Worm (Caenorhabditis elegans) whole organism, late embryonic: Measurements from ENCODE around the gene JC8.4.
A peak's percentile ranks its signal among the peaks of the same experiment; 100 is the strongest.

ENCODE experiments used
- C38D4.7 ChIP-seq: fragments of 200-800 bp; sonication (Bioruptor generic); optimal IDR thresholded peaks from 2 replicates; lab custom pipeline; 2018; ENCODE audit warnings: mild to moderate bottlenecking, missing genetic modification characterization, moderate library complexity, missing compliant biosample characterization
- F13H6.1 ChIP-seq: sonication (generic microtip); optimal IDR thresholded peaks from 2 replicates; lab custom pipeline; 2016; ENCODE audit warnings: missing genetic modification characterization, missing compliant biosample characterization
- Y22D7AL.16 ChIP-seq: sonication (generic microtip); optimal IDR thresholded peaks from 2 replicates; lab custom pipeline; 2016; ENCODE audit warnings: missing genetic modification characterization, missing compliant biosample characterization
- ahr-1 ChIP-seq: sonication (generic microtip); optimal IDR thresholded peaks from 2 replicates; lab custom pipeline; 2016; ENCODE audit warnings: missing genetic modification characterization, missing compliant biosample characterization
- ama-1 ChIP-seq: fragments of 150-350 bp; optimal IDR thresholded peaks from 2 replicates; lab custom pipeline; 2014
- ceh-18 ChIP-seq: sonication (generic microtip); optimal IDR thresholded peaks from 2 replicates; lab custom pipeline; 2016; ENCODE audit warnings: missing genetic modification characterization, missing compliant biosample characterization
- ceh-19 ChIP-seq: fragments of 200-800 bp; sonication (Bioruptor generic); optimal IDR thresholded peaks from 2 replicates; lab custom pipeline; 2018; ENCODE audit warnings: mild to moderate bottlenecking, missing genetic modification characterization, missing compliant biosample characterization
- ceh-2 ChIP-seq: sonication (generic microtip); optimal IDR thresholded peaks from 2 replicates; lab custom pipeline; 2016; ENCODE audit warnings: missing genotype, missing genetic modification characterization, missing compliant biosample characterization
- ceh-24 ChIP-seq: sonication (generic microtip); optimal IDR thresholded peaks from 2 replicates; lab custom pipeline; 2016; ENCODE audit warnings: mild to moderate bottlenecking, missing genetic modification characterization, missing compliant biosample characterization
- ceh-30 ChIP-seq: fragments of 150-350 bp; optimal IDR thresholded peaks from 2 replicates; lab custom pipeline; 2014; ENCODE audit warnings: missing biosample characterization, missing genetic modification characterization
- ceh-31 ChIP-seq: sonication (generic microtip); optimal IDR thresholded peaks from 2 replicates; lab custom pipeline; 2016; ENCODE audit warnings: missing genetic modification characterization, missing compliant biosample characterization
- ceh-34 ChIP-seq: sonication (generic microtip); optimal IDR thresholded peaks from 2 replicates; lab custom pipeline; 2016; ENCODE audit warnings: mild to moderate bottlenecking, missing genetic modification characterization, missing compliant biosample characterization
- ceh-9 ChIP-seq: sonication (generic microtip); optimal IDR thresholded peaks from 2 replicates; lab custom pipeline; 2016; ENCODE audit warnings: mild to moderate bottlenecking, missing genetic modification characterization, inconsistent platforms, missing compliant biosample characterization
- che-1 ChIP-seq: sonication (generic microtip); optimal IDR thresholded peaks from 2 replicates; lab custom pipeline; 2016; ENCODE audit warnings: mild to moderate bottlenecking, missing genetic modification characterization, missing compliant biosample characterization
- dmd-4 ChIP-seq: sonication (generic microtip); optimal IDR thresholded peaks from 2 replicates; lab custom pipeline; 2016; ENCODE audit warnings: borderline replicate concordance, missing genetic modification characterization, missing compliant biosample characterization
- dve-1 ChIP-seq: sonication (generic microtip); optimal IDR thresholded peaks from 2 replicates; lab custom pipeline; 2017; ENCODE audit warnings: antibody characterized with exemption, mild to moderate bottlenecking, missing genetic modification characterization, missing compliant biosample characterization
- elt-4 ChIP-seq: sonication (generic microtip); optimal IDR thresholded peaks from 2 replicates; lab custom pipeline; 2016; ENCODE audit warnings: missing genetic modification characterization, missing compliant biosample characterization
- eyg-1 ChIP-seq: sonication (generic microtip); optimal IDR thresholded peaks from 2 replicates; lab custom pipeline; 2016; ENCODE audit warnings: missing genotype, missing genetic modification characterization, missing compliant biosample characterization
- fkh-10 ChIP-seq: fragments of 150-350 bp; optimal IDR thresholded peaks from 2 replicates; lab custom pipeline; 2014; ENCODE audit warnings: missing biosample characterization, missing genetic modification reagents, missing genetic modification characterization
- fkh-6 ChIP-seq: sonication (generic microtip); optimal IDR thresholded peaks from 2 replicates; lab custom pipeline; 2016; ENCODE audit warnings: missing genetic modification characterization, missing compliant biosample characterization
- gmeb-2 ChIP-seq: sonication (generic microtip); optimal IDR thresholded peaks from 2 replicates; lab custom pipeline; 2016; ENCODE audit warnings: missing genetic modification characterization, inconsistent platforms, missing compliant biosample characterization
- hlh-13 ChIP-seq: fragments of 200-800 bp; sonication (Bioruptor generic); optimal IDR thresholded peaks from 2 replicates; lab custom pipeline; 2018; ENCODE audit warnings: mild to moderate bottlenecking, missing genetic modification characterization, missing compliant biosample characterization
- hlh-15 ChIP-seq: sonication (generic microtip); optimal IDR thresholded peaks from 2 replicates; lab custom pipeline; 2016; ENCODE audit warnings: missing genetic modification characterization, missing compliant biosample characterization
- hlh-30 ChIP-seq: sonication (generic microtip); optimal IDR thresholded peaks from 2 replicates; lab custom pipeline; 2017; ENCODE audit warnings: antibody characterized with exemption, missing genetic modification characterization, missing compliant biosample characterization; ENCODE audit not compliant: insufficient read depth
- hlh-6 ChIP-seq: sonication (generic microtip); optimal IDR thresholded peaks from 2 replicates; lab custom pipeline; 2016; ENCODE audit warnings: missing genotype, missing genetic modification characterization, missing compliant biosample characterization
- hlh-8 ChIP-seq: sonication (generic microtip); optimal IDR thresholded peaks from 2 replicates; lab custom pipeline; 2016; ENCODE audit warnings: missing genotype, missing genetic modification characterization, missing compliant biosample characterization
- lin-11 ChIP-seq: fragments of 200-800 bp; sonication (Bioruptor generic); optimal IDR thresholded peaks from 2 replicates; lab custom pipeline; 2018; ENCODE audit warnings: mild to moderate bottlenecking, missing genetic modification characterization, missing compliant biosample characterization
- madf-2 ChIP-seq: sonication (generic microtip); optimal IDR thresholded peaks from 2 replicates; lab custom pipeline; 2017; ENCODE audit warnings: missing genetic modification characterization, missing compliant biosample characterization
- mec-3 ChIP-seq: sonication (generic microtip); optimal IDR thresholded peaks from 2 replicates; lab custom pipeline; 2016; ENCODE audit warnings: borderline replicate concordance, missing genetic modification characterization, missing compliant biosample characterization
- nfya-1 ChIP-seq: sonication (generic microtip); optimal IDR thresholded peaks from 2 replicates; lab custom pipeline; 2017; ENCODE audit warnings: missing genetic modification characterization, mild to moderate bottlenecking, missing compliant biosample characterization, antibody characterized with exemption, moderate library complexity
- nhr-11 ChIP-seq: fragments of 150-350 bp; optimal IDR thresholded peaks from 2 replicates; lab custom pipeline; 2014; ENCODE audit warnings: missing biosample characterization, missing genetic modification characterization
- nhr-232 ChIP-seq: sonication (generic microtip); optimal IDR thresholded peaks from 2 replicates; lab custom pipeline; 2016; ENCODE audit warnings: missing genetic modification characterization, missing compliant biosample characterization
- npax-4 ChIP-seq: sonication (generic microtip); optimal IDR thresholded peaks from 2 replicates; lab custom pipeline; 2016; ENCODE audit warnings: missing genetic modification characterization, missing compliant biosample characterization
- odd-2 ChIP-seq: sonication (generic microtip); optimal IDR thresholded peaks from 2 replicates; lab custom pipeline; 2017; ENCODE audit warnings: antibody characterized with exemption, mild to moderate bottlenecking, missing genetic modification characterization, missing compliant biosample characterization
- pag-3 ChIP-seq: sonication (generic microtip); optimal IDR thresholded peaks from 2 replicates; lab custom pipeline; 2016; ENCODE audit warnings: missing compliant biosample characterization, missing genetic modification characterization, borderline replicate concordance
- pat-9 ChIP-seq: fragments of 200-800 bp; sonication (Bioruptor generic); optimal IDR thresholded peaks from 2 replicates; lab custom pipeline; 2018; ENCODE audit warnings: mild to moderate bottlenecking, missing genetic modification characterization, moderate library complexity, missing compliant biosample characterization
- pax-1 ChIP-seq: fragments of 150-350 bp; optimal IDR thresholded peaks from 2 replicates; lab custom pipeline; 2014; ENCODE audit warnings: missing biosample characterization, missing genetic modification characterization
- pha-2 ChIP-seq: sonication (generic microtip); optimal IDR thresholded peaks from 2 replicates; lab custom pipeline; 2017; ENCODE audit warnings: mild to moderate bottlenecking, missing genetic modification characterization, missing compliant biosample characterization
- pha-4 ChIP-seq: fragments of 150-350 bp; optimal IDR thresholded peaks from 2 replicates; lab custom pipeline; 2018; ENCODE audit warnings: missing biosample characterization, missing genetic modification reagents, missing genetic modification characterization
- pros-1 ChIP-seq: fragments of 150-350 bp; optimal IDR thresholded peaks from 2 replicates; lab custom pipeline; 2014; ENCODE audit warnings: missing biosample characterization, missing genetic modification reagents, missing genetic modification characterization
- ref-2 ChIP-seq: sonication (generic microtip); optimal IDR thresholded peaks from 2 replicates; lab custom pipeline; 2016; ENCODE audit warnings: missing genetic modification characterization, missing compliant biosample characterization
- rnt-1 ChIP-seq: sonication (generic microtip); optimal IDR thresholded peaks from 2 replicates; lab custom pipeline; 2016; ENCODE audit warnings: missing genetic modification characterization, missing compliant biosample characterization
- sdc-2 ChIP-seq: sonication (generic microtip); optimal IDR thresholded peaks from 2 replicates; lab custom pipeline; 2016; ENCODE audit warnings: missing genotype, missing genetic modification characterization, missing compliant biosample characterization
- sox-2 ChIP-seq: fragments of 200-800 bp; sonication (Bioruptor generic); IDR thresholded peaks from 2 replicates; pipeline ENCODE4 v1.3.6; 2022; ENCODE audit warnings: missing genetic modification reagents, missing genetic modification characterization, missing compliant biosample characterization
- sox-4 ChIP-seq: sonication (generic microtip); optimal IDR thresholded peaks from 2 replicates; lab custom pipeline; 2017; ENCODE audit warnings: mild to moderate bottlenecking, missing genetic modification characterization, inconsistent platforms, missing compliant biosample characterization
- ttx-3 ChIP-seq: sonication (generic microtip); optimal IDR thresholded peaks from 2 replicates; lab custom pipeline; 2016; ENCODE audit warnings: missing genetic modification reagents, missing genetic modification characterization, missing compliant biosample characterization
- unc-3 ChIP-seq, 2 experiments: fragments of 200-800 bp in 1 of 2; sonication (Bioruptor generic) in 1 of 2; sonication (generic microtip) in 1 of 2; conservative IDR thresholded peaks in 1 of 2; optimal IDR thresholded peaks in 1 of 2; 2 replicates each; pipeline versions ENCODE4 v1.3.6 to Lab custom; 2016 to 2022; ENCODE audit warnings: missing compliant biosample characterization in 2 of 2, missing genetic modification characterization in 2 of 2, missing genetic modification reagents in 1 of 2
- unc-55 ChIP-seq: sonication (generic microtip); optimal IDR thresholded peaks from 2 replicates; lab custom pipeline; 2017; ENCODE audit warnings: missing biosample characterization, missing genetic modification reagents, missing genetic modification characterization
- unc-86 ChIP-seq: sonication (generic microtip); optimal IDR thresholded peaks from 2 replicates; lab custom pipeline; 2016; ENCODE audit warnings: missing genetic modification characterization, missing compliant biosample characterization
- zip-5 ChIP-seq: sonication (generic microtip); optimal IDR thresholded peaks from 2 replicates; lab custom pipeline; 2016; ENCODE audit warnings: missing genetic modification characterization, missing compliant biosample characterization
- ztf-16 ChIP-seq: sonication (generic microtip); optimal IDR thresholded peaks from 2 replicates; lab custom pipeline; 2017; ENCODE audit warnings: missing genetic modification characterization, missing compliant biosample characterization

The JC8.4 gene

ce11 chrIV:13240078-13240841, 3.2 kb upstream of the JC8.4 start, which contains the start of gene rpl-12:
Gene rpl-12, minus strand, starts transcription at chrIV:13240651.
- no peak for TF ChIP-seq nhr-232 (tag; lab: Kevin White, UChicago)
- peak; percentile 75 for TF ChIP-seq pax-1 (tag; lab: Kevin White, UChicago)
- TF ChIP-seq odd-2 (tag; lab: Kevin White, UChicago): no peak
- peak; percentile 80 for TF ChIP-seq sox-2
- TF ChIP-seq sdc-2 (tag; lab: Kevin White, UChicago): peak; percentile 3
- TF ChIP-seq pros-1 (tag; lab: Kevin White, UChicago): peak; percentile 73
- no peak for TF ChIP-seq pag-3 (tag; lab: Kevin White, UChicago)
- no peak for TF ChIP-seq npax-4 (tag; lab: Kevin White, UChicago)
- no peak for TF ChIP-seq hlh-15 (tag; lab: Kevin White, UChicago)
- TF ChIP-seq ceh-2: peak; percentile 48
- TF ChIP-seq pat-9 (tag; lab: Kevin White, UChicago): peak; percentile 73
- TF ChIP-seq hlh-8 (tag; lab: Kevin White, UChicago): peak; percentile 16
- no peak for TF ChIP-seq hlh-6 (tag; lab: Kevin White, UChicago)
- TF ChIP-seq unc-3 (GFP tag; conservative IDR thresholded peaks at IDR 0.05; lab: Robert Waterston, UW): no peak
- TF ChIP-seq unc-3 (tag; optimal IDR thresholded peaks at IDR 0.05; lab: Kevin White, UChicago): peak; percentile 70
- TF ChIP-seq pha-4: peak; percentile 33
- TF ChIP-seq pha-2 (tag; lab: Kevin White, UChicago): peak; percentile 62
- TF ChIP-seq hlh-13 (GFP tag; lab: Kevin White, UChicago): peak; percentile 8
- peak; percentile 52 for TF ChIP-seq fkh-10 (GFP tag; lab: Kevin White, UChicago)
- peak; percentile 9 for TF ChIP-seq gmeb-2 (tag; lab: Kevin White, UChicago)
- TF ChIP-seq madf-2 (tag; lab: Kevin White, UChicago): peak; percentile 66
- TF ChIP-seq fkh-6 (tag; lab: Kevin White, UChicago): no peak
- no peak for TF ChIP-seq ceh-19
- no peak for TF ChIP-seq Y22D7AL.16 (tag; lab: Kevin White, UChicago)
- TF ChIP-seq ceh-24 (tag; lab: Kevin White, UChicago): no peak
- no peak for TF ChIP-seq che-1 (tag; lab: Kevin White, UChicago)
- peak; percentile 98 for TF ChIP-seq ceh-34 (tag; lab: Kevin White, UChicago)
- TF ChIP-seq elt-4: no peak
- TF ChIP-seq unc-55 (GFP tag; lab: Kevin White, UChicago): peak; percentile 79
- TF ChIP-seq sox-4 (tag; lab: Kevin White, UChicago): no peak
- no peak for TF ChIP-seq C38D4.7 (GFP tag; lab: Kevin White, UChicago)
- peak; percentile 11 for TF ChIP-seq lin-11 (tag; lab: Kevin White, UChicago)
- TF ChIP-seq ref-2 (tag; lab: Kevin White, UChicago): peak; percentile 93
- TF ChIP-seq eyg-1 (tag; lab: Kevin White, UChicago): peak; percentile 4
- TF ChIP-seq F13H6.1 (tag; lab: Kevin White, UChicago): peak; percentile 26
- TF ChIP-seq ahr-1 (tag; lab: Kevin White, UChicago): no peak
- peak; percentile 94 for TF ChIP-seq ceh-18 (tag; lab: Kevin White, UChicago)
- no peak for TF ChIP-seq zip-5
- TF ChIP-seq nfya-1 (tag; lab: Kevin White, UChicago): peak; percentile 92
- TF ChIP-seq ceh-9: no peak
- TF ChIP-seq ztf-16 (tag; lab: Kevin White, UChicago): no peak
- peak; percentile 66 for TF ChIP-seq hlh-30
- TF ChIP-seq dmd-4 (tag; lab: Kevin White, UChicago): no peak
- peak; percentile 92 for TF ChIP-seq ceh-31 (tag; lab: Kevin White, UChicago)
- no peak for TF ChIP-seq mec-3 (tag; lab: Kevin White, UChicago)
- TF ChIP-seq ama-1 (lab: Kevin White, UChicago): no peak
- peak; percentile 73 for TF ChIP-seq rnt-1 (tag; lab: Kevin White, UChicago)
- no peak for TF ChIP-seq nhr-11 (tag; lab: Kevin White, UChicago)
- peak; percentile 82 for TF ChIP-seq unc-86 (tag; lab: Kevin White, UChicago)
- peak; percentile 27 for TF ChIP-seq ttx-3 (tag; lab: Kevin White, UChicago)
- TF ChIP-seq ceh-30 (tag; lab: Kevin White, UChicago): no peak
- peak; percentile 83 for TF ChIP-seq dve-1 (tag; lab: Kevin White, UChicago)
